Worm (Caenorhabditis elegans) whole organism, late embryonic: ENCODE measurements around the gene W06A7.2.

ENCODE experiments used
- ceh-18 ChIP-seq: sonication (generic microtip); optimal IDR thresholded peaks from 2 replicates; lab custom pipeline; 2016; ENCODE audit warnings: missing genetic modification characterization, missing compliant biosample characterization
- ceh-45 ChIP-seq: fragments of 200-800 bp; sonication (Bioruptor generic); IDR thresholded peaks from 2 replicates; pipeline ENCODE4 v1.3.6; 2022; ENCODE audit warnings: missing genetic modification reagents, missing genetic modification characterization, missing compliant biosample characterization
- ets-4 ChIP-seq: sonication (generic microtip); optimal IDR thresholded peaks from 2 replicates; lab custom pipeline; 2016; ENCODE audit warnings: missing genetic modification characterization, missing compliant biosample characterization
- hlh-30 ChIP-seq: sonication (generic microtip); optimal IDR thresholded peaks from 2 replicates; lab custom pipeline; 2017; ENCODE audit warnings: antibody characterized with exemption, missing genetic modification characterization, missing compliant biosample characterization; ENCODE audit not compliant: insufficient read depth
- lin-11 ChIP-seq: fragments of 200-800 bp; sonication (Bioruptor generic); optimal IDR thresholded peaks from 2 replicates; lab custom pipeline; 2018; ENCODE audit warnings: mild to moderate bottlenecking, missing genetic modification characterization, missing compliant biosample characterization
- nhr-11 ChIP-seq: fragments of 150-350 bp; optimal IDR thresholded peaks from 2 replicates; lab custom pipeline; 2014; ENCODE audit warnings: missing biosample characterization, missing genetic modification characterization
- nhr-232 ChIP-seq: sonication (generic microtip); optimal IDR thresholded peaks from 2 replicates; lab custom pipeline; 2016; ENCODE audit warnings: missing genetic modification characterization, missing compliant biosample characterization
- tbx-2 ChIP-seq: sonication (generic microtip); optimal IDR thresholded peaks from 2 replicates; lab custom pipeline; 2016; ENCODE audit warnings: missing genetic modification characterization, missing compliant biosample characterization
- unc-86 ChIP-seq: sonication (generic microtip); optimal IDR thresholded peaks from 2 replicates; lab custom pipeline; 2016; ENCODE audit warnings: missing genetic modification characterization, missing compliant biosample characterization

ce11 chrV:14851972-14852371, 30.3 kb downstream of the W06A7.2 start:
- TF ChIP-seq hlh-30 (tag; lab: Kevin White, UChicago) (no peak), tbx-2 (tag; lab: Kevin White, UChicago) (no peak), ets-4 (tag; lab: Kevin White, UChicago) (no peak), lin-11 (no peak), ceh-18 (tag; lab: Kevin White, UChicago) (no peak), nhr-232 (tag; lab: Kevin White, UChicago) (no peak), ceh-45 (no peak), nhr-11 (tag; lab: Kevin White, UChicago) (no peak), unc-86 (tag; lab: Kevin White, UChicago) (no peak)
